Fruit fly (Drosophila melanogaster): Measurements from ENCODE around the gene CG10657.

CG10657 gene

dm6 chr3L:12471471-12471978 is 25.5 kb downstream of the CG10657 start, which contains the start of gene CG10616 (continued):
- TF ChIP-seq HmgD (GFP tag; optimal IDR thresholded peaks at IDR 0.05) (no peak), CG6689 (GFP tag; IDR thresholded peaks at IDR 0.05) (no peak), nom (GFP tag; optimal IDR thresholded peaks at IDR 0.05) (no peak), p53 (GFP tag; optimal IDR thresholded peaks at IDR 0.05) (no peak), CG15479 (GFP tag; optimal IDR thresholded peaks at IDR 0.05) (no peak), CG32772 (GFP tag; IDR thresholded peaks at IDR 0.05) (no peak), gsb (GFP tag; IDR thresholded peaks at IDR 0.05) (no peak), Antp (GFP tag; optimal IDR thresholded peaks at IDR 0.05) (no peak), Hr78 (GFP tag; optimal IDR thresholded peaks at IDR 0.05) (no peak), slbo (GFP tag; IDR thresholded peaks at IDR 0.05) (no peak; the same call in 1 of the 2 replicates), Myb (GFP tag; optimal IDR thresholded peaks at IDR 0.05) (peak; percentile 96), CG10321 (GFP tag; IDR thresholded peaks at IDR 0.05) (no peak), yki (optimal IDR thresholded peaks at IDR 0.05) (no peak), CG1832 (GFP tag; optimal IDR thresholded peaks at IDR 0.05) (no peak), CG30403 (GFP tag; optimal IDR thresholded peaks at IDR 0.05) (no peak), Hand (GFP tag; optimal IDR thresholded peaks at IDR 0.05) (no peak), CG11398 (GFP tag; optimal IDR thresholded peaks at IDR 0.05) (no peak), CG8359 (GFP tag; optimal IDR thresholded peaks at IDR 0.05; ENCODE audit: borderline replicate concordance) (no peak), onecut (GFP tag; IDR thresholded peaks at IDR 0.05) (no peak), Taf1 (GFP tag; IDR thresholded peaks at IDR 0.05) (no peak), Hsf (GFP tag; optimal IDR thresholded peaks at IDR 0.05) (no peak), CG6254 (GFP tag; optimal IDR thresholded peaks at IDR 0.05) (no peak), CG2129 (GFP tag; IDR thresholded peaks at IDR 0.05; ENCODE audit: partially characterized antibody) (peak; percentile 95), cad (GFP tag; optimal IDR thresholded peaks at IDR 0.05) (no peak), Xrp1 (GFP tag; IDR thresholded peaks at IDR 0.05) (no peak), fru (optimal IDR thresholded peaks at IDR 0.05) (no peak), stc (GFP tag; IDR thresholded peaks at IDR 0.05) (no peak), CG4360 (GFP tag; IDR thresholded peaks at IDR 0.05) (no peak), Hmx (GFP tag; optimal IDR thresholded peaks at IDR 0.05) (no peak), CG2712 (tag; optimal IDR thresholded peaks at IDR 0.05) (peak; percentile 37), dm (GFP tag; optimal IDR thresholded peaks at IDR 0.05) (no peak), CG17361 (GFP tag; IDR thresholded peaks at IDR 0.05) (no peak; the same call in 2 of the 3 replicates), Aef1 (GFP tag; IDR thresholded peaks at IDR 0.05) (no peak), Med (GFP tag) (no peak), CG10959 (GFP tag; IDR thresholded peaks at IDR 0.05) (no peak), CG8478 (optimal IDR thresholded peaks at IDR 0.05) (no peak), tap (tag; optimal IDR thresholded peaks at IDR 0.05) (no peak), ken (GFP tag; IDR thresholded peaks at IDR 0.05) (no peak), CG12104 (GFP tag; optimal IDR thresholded peaks at IDR 0.05) (no peak), ATbp (GFP tag; optimal IDR thresholded peaks at IDR 0.05) (no peak), grn (GFP tag; optimal IDR thresholded peaks at IDR 0.05) (no peak), CG13894 (tag; optimal IDR thresholded peaks at IDR 0.05) (no peak), Oaz (GFP tag; IDR thresholded peaks at IDR 0.05) (no peak), CG10979 (tag; optimal IDR thresholded peaks at IDR 0.05) (no peak), D19B (GFP tag; optimal IDR thresholded peaks at IDR 0.05) (no peak), Blimp-1 (GFP tag; optimal IDR thresholded peaks at IDR 0.05) (no peak), crol (GFP tag; IDR thresholded peaks at IDR 0.05) (no peak), pb (GFP tag; optimal IDR thresholded peaks at IDR 0.05) (no peak), Deaf1 (tag; optimal IDR thresholded peaks at IDR 0.05) (no peak), lilli (GFP tag; optimal IDR thresholded peaks at IDR 0.05) (no peak), Camta (GFP tag; optimal IDR thresholded peaks at IDR 0.05) (no peak), CG42726 (GFP tag; IDR thresholded peaks at IDR 0.05; ENCODE audit: partially characterized antibody) (peak; percentile 71; the same call in 1 of the 2 replicates), cas (GFP tag; IDR thresholded peaks at IDR 0.05) (no peak)

All from whole organism, embryonic.